Fruit fly (Drosophila melanogaster) whole organism, embryonic: ENCODE results near the gene Tsp5D.
A peak's percentile ranks its signal among the peaks of the same experiment; 100 is the strongest.

Experiments
- Antp ChIP-seq: fragments of 200-800 bp; sonication (Bioruptor generic); optimal IDR thresholded peaks from 3 replicates; lab custom pipeline; 2016; ENCODE audit warnings: missing biosample characterization, missing genetic modification characterization
- BEAF-32 ChIP-seq: fragments of 200-800 bp; sonication (Bioruptor generic); optimal IDR thresholded peaks from 3 replicates; lab custom pipeline; 2017; ENCODE audit warnings: missing biosample characterization, missing genetic modification characterization, mild to moderate bottlenecking, moderate library complexity, missing genetic modification reagents
- CG10267 ChIP-seq: fragments of 200-800 bp; sonication (Bioruptor generic); optimal IDR thresholded peaks from 2 replicates; lab custom pipeline; 2018; ENCODE audit warnings: missing biosample characterization, mild to moderate bottlenecking, missing genetic modification characterization, moderate library complexity
- CG10431 ChIP-seq: fragments of 200-800 bp; sonication (Bioruptor generic); optimal IDR thresholded peaks from 3 replicates; lab custom pipeline; 2018; ENCODE audit warnings: missing biosample characterization, mild to moderate bottlenecking, missing genetic modification characterization
- CG11723 ChIP-seq: fragments of 200-800 bp; sonication (Bioruptor generic); optimal IDR thresholded peaks from 2 replicates; lab custom pipeline; 2017; ENCODE audit warnings: missing biosample characterization, mild to moderate bottlenecking, missing genetic modification characterization
- CG1233 ChIP-seq: fragments of 200-800 bp; sonication (Bioruptor generic); optimal IDR thresholded peaks from 4 replicates; lab custom pipeline; 2018; ENCODE audit warnings: missing biosample characterization, mild to moderate bottlenecking, missing genetic modification characterization
- CG12744 ChIP-seq: fragments of 200-800 bp; sonication (Bioruptor generic); optimal IDR thresholded peaks from 2 replicates; lab custom pipeline; 2016; ENCODE audit warnings: missing biosample characterization, missing genetic modification characterization
- CG13296 ChIP-seq: fragments of 200-800 bp; sonication (Bioruptor generic); optimal IDR thresholded peaks from 3 replicates; lab custom pipeline; 2018; ENCODE audit warnings: missing biosample characterization, mild to moderate bottlenecking, missing genetic modification characterization
- CG14014 ChIP-seq: fragments of 200-800 bp; sonication (Bioruptor generic); IDR thresholded peaks from 2 replicates; pipeline ENCODE4 v1.3.6; 2022; ENCODE audit warnings: missing biosample characterization, missing genetic modification characterization
- CG15514 ChIP-seq: fragments of 200-800 bp; sonication (Bioruptor generic); optimal IDR thresholded peaks from 3 replicates; lab custom pipeline; 2017; ENCODE audit warnings: missing biosample characterization, missing genetic modification characterization, mild to moderate bottlenecking, moderate library complexity, missing genetic modification reagents
- CG15696 ChIP-seq: fragments of 200-800 bp; sonication (Bioruptor generic); optimal IDR thresholded peaks from 2 replicates; lab custom pipeline; 2019; ENCODE audit warnings: missing biosample characterization, mild to moderate bottlenecking, missing genetic modification characterization, moderate library complexity
- CG16815 ChIP-seq: fragments of 200-800 bp; sonication (Bioruptor generic); optimal IDR thresholded peaks from 3 replicates; lab custom pipeline; 2017; ENCODE audit warnings: missing biosample characterization, mild to moderate bottlenecking, missing genetic modification characterization
- CG17328 ChIP-seq: fragments of 200-800 bp; sonication (Bioruptor generic); IDR thresholded peaks from 2 replicates; pipeline ENCODE4 v1.3.6; 2022; ENCODE audit warnings: missing biosample characterization, missing genetic modification characterization
- CG17385 ChIP-seq: fragments of 200-800 bp; sonication (Bioruptor generic); optimal IDR thresholded peaks from 3 replicates; lab custom pipeline; 2018; ENCODE audit warnings: missing biosample characterization, mild to moderate bottlenecking, missing genetic modification characterization
- CG2678 ChIP-seq: fragments of 200-800 bp; sonication (Bioruptor generic); optimal IDR thresholded peaks from 3 replicates; lab custom pipeline; 2019; ENCODE audit warnings: missing biosample characterization, mild to moderate bottlenecking, missing genetic modification characterization, moderate library complexity
- CG31365 ChIP-seq: fragments of 200-800 bp; sonication (Bioruptor generic); optimal IDR thresholded peaks from 2 replicates; lab custom pipeline; 2018; ENCODE audit warnings: missing biosample characterization, mild to moderate bottlenecking, missing genetic modification characterization
- CG3163 ChIP-seq: fragments of 200-800 bp; sonication (Bioruptor generic); optimal IDR thresholded peaks from 3 replicates; lab custom pipeline; 2016; ENCODE audit warnings: missing biosample characterization, missing genetic modification characterization
- CG32532 ChIP-seq: fragments of 200-800 bp; sonication (Bioruptor generic); IDR thresholded peaks from 2 replicates; pipeline ENCODE4 v1.3.6; 2022; ENCODE audit warnings: missing biosample characterization, missing genetic modification characterization
- CG34422 ChIP-seq: fragments of 200-800 bp; sonication (Bioruptor generic); IDR thresholded peaks from 3 replicates; pipeline ENCODE4 v1.3.6; 2022; ENCODE audit warnings: missing biosample characterization, missing genetic modification characterization
- CG6854 ChIP-seq: fragments of 200-800 bp; sonication (Bioruptor generic); optimal IDR thresholded peaks from 3 replicates; lab custom pipeline; 2017; ENCODE audit warnings: missing biosample characterization, mild to moderate bottlenecking, missing genetic modification characterization
- CG7745 ChIP-seq: fragments of 200-800 bp; sonication (Bioruptor generic); optimal IDR thresholded peaks from 2 replicates; lab custom pipeline; 2018; ENCODE audit warnings: missing biosample characterization, mild to moderate bottlenecking, missing genetic modification characterization, moderate library complexity
- CG7839 ChIP-seq: fragments of 200-800 bp; sonication (Bioruptor generic); optimal IDR thresholded peaks from 3 replicates; lab custom pipeline; 2018; ENCODE audit warnings: missing biosample characterization, mild to moderate bottlenecking, missing genetic modification characterization, moderate library complexity
- CG9876 ChIP-seq: fragments of 200-800 bp; sonication (Bioruptor generic); optimal IDR thresholded peaks from 2 replicates; lab custom pipeline; 2016; ENCODE audit warnings: missing biosample characterization, missing genetic modification characterization
- Doc3 ChIP-seq: fragments of 200-800 bp; sonication (Bioruptor generic); IDR thresholded peaks from 3 replicates; pipeline ENCODE4 v1.3.6; 2022; ENCODE audit warnings: missing biosample characterization, missing genetic modification characterization; ENCODE audit not compliant: partially characterized antibody
- Fer1 ChIP-seq: fragments of 200-800 bp; sonication (Bioruptor generic); optimal IDR thresholded peaks from 2 replicates; lab custom pipeline; 2017; ENCODE audit warnings: missing biosample characterization, mild to moderate bottlenecking, missing genetic modification characterization
- Hmr ChIP-seq: fragments of 200-800 bp; sonication (Bioruptor generic); optimal IDR thresholded peaks from 3 replicates; lab custom pipeline; 2017; ENCODE audit warnings: mild to moderate bottlenecking, missing biosample characterization, missing genetic modification reagents, missing genetic modification characterization
- Hsf ChIP-seq: fragments of 200-800 bp; sonication (Bioruptor generic); optimal IDR thresholded peaks from 3 replicates; lab custom pipeline; 2016; ENCODE audit warnings: missing biosample characterization, missing genetic modification characterization
- Mes4 ChIP-seq: fragments of 200-800 bp; sonication (Bioruptor generic); optimal IDR thresholded peaks from 2 replicates; lab custom pipeline; 2016; ENCODE audit warnings: missing biosample characterization, missing genetic modification characterization
- NfI ChIP-seq: fragments of 200-800 bp; sonication (Bioruptor generic); optimal IDR thresholded peaks from 3 replicates; lab custom pipeline; 2018; ENCODE audit warnings: missing biosample characterization, mild to moderate bottlenecking, missing genetic modification characterization, moderate library complexity
- Optix ChIP-seq: fragments of 200-800 bp; sonication (Bioruptor generic); IDR thresholded peaks from 3 replicates; pipeline ENCODE4 v1.3.6; 2022; ENCODE audit warnings: missing biosample characterization, missing genetic modification characterization
- Spps ChIP-seq: fragments of 200-800 bp; sonication (Bioruptor generic); optimal IDR thresholded peaks from 2 replicates; lab custom pipeline; 2018; ENCODE audit warnings: missing biosample characterization, mild to moderate bottlenecking, missing genetic modification characterization
- TFAM ChIP-seq: fragments of 200-800 bp; sonication (Bioruptor generic); optimal IDR thresholded peaks from 2 replicates; lab custom pipeline; 2017; ENCODE audit warnings: missing biosample characterization, missing genetic modification characterization, inconsistent platforms
- Taf1 ChIP-seq: fragments of 200-800 bp; sonication (Bioruptor generic); IDR thresholded peaks from 2 replicates; pipeline ENCODE4 v1.3.6; 2022; ENCODE audit warnings: missing biosample characterization, missing genetic modification characterization
- YL-1 ChIP-seq: fragments of 200-800 bp; sonication (Bioruptor generic); optimal IDR thresholded peaks from 3 replicates; lab custom pipeline; 2017; ENCODE audit warnings: missing biosample characterization, mild to moderate bottlenecking, missing genetic modification characterization
- ara ChIP-seq: fragments of 200-800 bp; sonication (Bioruptor generic); IDR thresholded peaks from 2 replicates; pipeline ENCODE4 v1.3.6; 2022; ENCODE audit warnings: missing biosample characterization, missing genetic modification characterization
- bbx ChIP-seq: fragments of 200-800 bp; sonication (Bioruptor generic); IDR thresholded peaks from 2 replicates; pipeline ENCODE4 v1.3.6; 2022; ENCODE audit warnings: missing biosample characterization, missing genetic modification characterization; ENCODE audit not compliant: partially characterized antibody
- cg ChIP-seq: fragments of 200-800 bp; sonication (Bioruptor generic); optimal IDR thresholded peaks from 3 replicates; lab custom pipeline; 2019; ENCODE audit warnings: missing biosample characterization, mild to moderate bottlenecking, missing genetic modification characterization, moderate library complexity
- chinmo ChIP-seq: fragments of 200-800 bp; sonication (Bioruptor generic); IDR thresholded peaks from 4 replicates; pipeline ENCODE4 v1.3.6; 2022; ENCODE audit warnings: missing biosample characterization, missing genetic modification characterization; ENCODE audit not compliant: partially characterized antibody
- danr ChIP-seq: fragments of 200-800 bp; sonication (Bioruptor generic); IDR thresholded peaks from 2 replicates; pipeline ENCODE4 v1.3.6; 2022; ENCODE audit warnings: missing biosample characterization, missing genetic modification characterization
- exex ChIP-seq: fragments of 200-800 bp; sonication (Bioruptor generic); optimal IDR thresholded peaks from 4 replicates; lab custom pipeline; 2018; ENCODE audit warnings: missing biosample characterization, mild to moderate bottlenecking, missing genetic modification characterization, moderate library complexity
- gsb-n ChIP-seq: fragments of 200-800 bp; sonication (Bioruptor generic); optimal IDR thresholded peaks from 3 replicates; lab custom pipeline; 2018; ENCODE audit warnings: missing biosample characterization, mild to moderate bottlenecking, missing genetic modification characterization
- pan ChIP-seq, 4 experiments: fragments of >200 bp in 3 of 4; fragments of 200-800 bp in 1 of 4; sonication (Bioruptor generic) in 1 of 4; optimal IDR thresholded peaks in 3 of 4; IDR thresholded peaks in 1 of 4; 2 replicates each; pipeline versions ENCODE4 v1.3.6 to Lab custom; 2017 to 2022; ENCODE audit warnings: missing biosample characterization in 2 of 4, missing genetic modification characterization in 2 of 4, mixed read lengths in 1 of 4
- ro ChIP-seq: fragments of 200-800 bp; sonication (Bioruptor generic); IDR thresholded peaks from 2 replicates; pipeline ENCODE4 v1.3.6; 2022; ENCODE audit warnings: missing biosample characterization, missing genetic modification characterization
- sens ChIP-seq: fragments of 200-800 bp; sonication (Bioruptor generic); peaks from one replicate; lab custom pipeline; 2016; ENCODE audit warnings: missing biosample characterization, missing genetic modification characterization
- sr ChIP-seq: fragments of 200-800 bp; sonication (Bioruptor generic); IDR thresholded peaks from 3 replicates; pipeline ENCODE4 v1.3.6; 2022; ENCODE audit warnings: missing biosample characterization, missing genetic modification characterization
- tap ChIP-seq: fragments of 200-800 bp; optimal IDR thresholded peaks from 3 replicates; lab custom pipeline; 2019; ENCODE audit warnings: missing biosample characterization, mild to moderate bottlenecking, missing genetic modification characterization, moderate library complexity
- ttk ChIP-seq: fragments of 200-800 bp; sonication (Bioruptor generic); IDR thresholded peaks from 2 replicates; pipeline ENCODE4 v2.1.2; 2022; ENCODE audit warnings: missing biosample characterization, missing genetic modification characterization
- unpg ChIP-seq: fragments of 200-800 bp; sonication (Bioruptor generic); optimal IDR thresholded peaks from 3 replicates; lab custom pipeline; 2018; ENCODE audit warnings: missing biosample characterization, mild to moderate bottlenecking, missing genetic modification characterization, moderate library complexity
- vvl ChIP-seq: fragments of 200-800 bp; sonication (Bioruptor generic); IDR thresholded peaks from 2 replicates; pipeline ENCODE4 v1.3.6; 2022; ENCODE audit warnings: missing biosample characterization, missing genetic modification characterization
- zen ChIP-seq: fragments of 200-800 bp; sonication (Bioruptor generic); optimal IDR thresholded peaks from 3 replicates; lab custom pipeline; 2018; ENCODE audit warnings: missing biosample characterization, mild to moderate bottlenecking, missing genetic modification characterization, moderate library complexity

Tsp5D gene

dm6 chrX:6074845-6075244, at the start of gene Tsp5D (continued):
- TF ChIP-seq CG16815 (GFP tag; lab: Kevin White, UChicago) (peak; percentile 61), CG7745 (no peak), TFAM (GFP tag; lab: Kevin White, UChicago) (peak; percentile 76), unpg (GFP tag; lab: Kevin White, UChicago) (peak; percentile 94), sr (GFP tag; lab: Robert Waterston, UW) (peak; percentile 82), bbx (GFP tag; lab: Robert Waterston, UW) (no peak), CG3163 (GFP tag; lab: Kevin White, UChicago) (no peak), CG15514 (GFP tag; lab: Kevin White, UChicago) (peak; percentile 60), CG34422 (GFP tag; lab: Robert Waterston, UW) (peak; percentile 96), Hmr (GFP tag; lab: Kevin White, UChicago) (peak; percentile 81), CG9876 (GFP tag; lab: Kevin White, UChicago) (no peak), CG2678 (peak; percentile 95), vvl (GFP tag; lab: Robert Waterston, UW) (peak; percentile 98), exex (peak; percentile 39), CG7839 (peak; percentile 93), Taf1 (peak; percentile 36; the same call in 1 of the 2 replicates), CG14014 (GFP tag; lab: Robert Waterston, UW) (peak; percentile 91), danr (GFP tag; lab: Robert Waterston, UW) (peak; percentile 88), Fer1 (peak; percentile 87), CG11723 (GFP tag; lab: Kevin White, UChicago) (peak; percentile 85), CG15696 (tag; lab: Kevin White, UChicago) (peak; percentile 55), ara (GFP tag; lab: Robert Waterston, UW) (peak; percentile 96), ro (GFP tag; lab: Robert Waterston, UW) (peak; percentile 90), Optix (GFP tag; lab: Robert Waterston, UW) (peak; percentile 95), BEAF-32 (GFP tag; lab: Kevin White, UChicago) (no peak), CG17328 (GFP tag; lab: Robert Waterston, UW) (peak; percentile 95), CG10431 (peak; percentile 78), chinmo (GFP tag; lab: Robert Waterston, UW) (0 out of 4 replicates have a peak, but pooled peaks have one; percentile 45), CG32532 (GFP tag; lab: Robert Waterston, UW) (peak; percentile 82), NfI (GFP tag; lab: Kevin White, UChicago) (peak; percentile 87), Mes4 (GFP tag; lab: Kevin White, UChicago) (no peak), cg (GFP tag; lab: Kevin White, UChicago) (no peak), sens (GFP tag; lab: Kevin White, UChicago) (peak; percentile 89), ttk (GFP tag; lab: Robert Waterston, UW) (peak; percentile 97), CG10267 (tag; lab: Kevin White, UChicago) (peak; percentile 85), CG6854 (peak; percentile 66), CG31365 (tag; lab: Kevin White, UChicago) (peak; percentile 74), tap (tag; lab: Kevin White, UChicago) (peak; percentile 95), zen (tag; lab: Kevin White, UChicago) (peak; percentile 81), Antp (GFP tag; lab: Kevin White, UChicago) (peak; percentile 36), gsb-n (peak; percentile 91), CG12744 (GFP tag; lab: Kevin White, UChicago) (peak; percentile 47), CG17385 (GFP tag; lab: Kevin White, UChicago) (peak; percentile 91), Spps (tag; lab: Kevin White, UChicago) (peak; percentile 78), YL-1 (peak; percentile 43), Hsf (GFP tag; lab: Kevin White, UChicago) (peak; percentile 61), CG1233 (GFP tag; lab: Kevin White, UChicago) (peak; percentile 89), CG13296 (GFP tag; lab: Kevin White, UChicago) (peak; percentile 88), pan (optimal IDR thresholded peaks at IDR 0.05; lab: Kevin White, UChicago) (no peak), pan (GFP tag; optimal IDR thresholded peaks at IDR 0.05 in 1 of 2, IDR thresholded peaks at IDR 0.05 in 1 of 2) (peak in 1 of 2 experiments; percentile 96), Doc3 (no peak)
